Fruit fly (Drosophila melanogaster) whole organism, embryonic: ENCODE results near the gene Hsp22.

Source experiments
- BtbVII ChIP-seq: fragments of 200-800 bp; sonication (Bioruptor generic); optimal IDR thresholded peaks from 3 replicates; lab custom pipeline; 2017; ENCODE audit warnings: missing biosample characterization, mild to moderate bottlenecking, missing genetic modification characterization
- CG11093 ChIP-seq: fragments of 200-800 bp; sonication (Bioruptor generic); IDR thresholded peaks from 3 replicates; pipeline ENCODE4 v1.3.6; 2022; ENCODE audit warnings: missing biosample characterization, missing genetic modification characterization
- CG11723 ChIP-seq: fragments of 200-800 bp; sonication (Bioruptor generic); optimal IDR thresholded peaks from 2 replicates; lab custom pipeline; 2017; ENCODE audit warnings: missing biosample characterization, mild to moderate bottlenecking, missing genetic modification characterization
- CG12236 ChIP-seq: fragments of 200-800 bp; sonication (Bioruptor generic); optimal IDR thresholded peaks from 2 replicates; lab custom pipeline; 2016; ENCODE audit warnings: missing biosample characterization, missing genetic modification characterization
- CG15073 ChIP-seq: fragments of 200-800 bp; sonication (Bioruptor generic); optimal IDR thresholded peaks from 2 replicates; lab custom pipeline; 2016; ENCODE audit warnings: missing biosample characterization, missing genetic modification characterization
- CG15479 ChIP-seq: fragments of 200-800 bp; sonication (Bioruptor generic); optimal IDR thresholded peaks from 3 replicates; lab custom pipeline; 2019; ENCODE audit warnings: missing biosample characterization, mild to moderate bottlenecking, missing genetic modification characterization, moderate library complexity
- CG15696 ChIP-seq: fragments of 200-800 bp; sonication (Bioruptor generic); optimal IDR thresholded peaks from 2 replicates; lab custom pipeline; 2019; ENCODE audit warnings: missing biosample characterization, mild to moderate bottlenecking, missing genetic modification characterization, moderate library complexity
- CG1602 ChIP-seq: fragments of 200-800 bp; sonication (Bioruptor generic); optimal IDR thresholded peaks from 3 replicates; lab custom pipeline; 2016; ENCODE audit warnings: missing biosample characterization, missing genetic modification characterization
- CG16815 ChIP-seq: fragments of 200-800 bp; sonication (Bioruptor generic); optimal IDR thresholded peaks from 3 replicates; lab custom pipeline; 2017; ENCODE audit warnings: missing biosample characterization, mild to moderate bottlenecking, missing genetic modification characterization
- CG17612 ChIP-seq: fragments of 200-800 bp; sonication (Bioruptor generic); IDR thresholded peaks from 2 replicates; pipeline ENCODE4 v1.3.6; 2022; ENCODE audit warnings: missing biosample characterization, missing genetic modification characterization
- CG2712 ChIP-seq: fragments of 200-800 bp; optimal IDR thresholded peaks from 3 replicates; lab custom pipeline; 2019; ENCODE audit warnings: missing biosample characterization, mild to moderate bottlenecking, missing genetic modification characterization, moderate library complexity
- CG31388 ChIP-seq: fragments of 200-800 bp; sonication (Bioruptor generic); optimal IDR thresholded peaks from 2 replicates; lab custom pipeline; 2016; ENCODE audit warnings: missing biosample characterization, missing genetic modification characterization
- CG3163 ChIP-seq: fragments of 200-800 bp; sonication (Bioruptor generic); optimal IDR thresholded peaks from 3 replicates; lab custom pipeline; 2016; ENCODE audit warnings: missing biosample characterization, missing genetic modification characterization
- CG34224 ChIP-seq: fragments of 200-800 bp; sonication (Bioruptor generic); IDR thresholded peaks from 3 replicates; pipeline ENCODE4 v1.3.6; 2022; ENCODE audit warnings: missing biosample characterization, missing genetic modification characterization; ENCODE audit not compliant: partially characterized antibody
- CG7271 ChIP-seq: fragments of 200-800 bp; sonication (Bioruptor generic); optimal IDR thresholded peaks from 2 replicates; lab custom pipeline; 2018; ENCODE audit warnings: missing biosample characterization, mild to moderate bottlenecking, missing genetic modification characterization, moderate library complexity
- CG7963 ChIP-seq: fragments of 200-800 bp; sonication (Bioruptor generic); IDR thresholded peaks from 3 replicates; pipeline ENCODE4 v1.3.6; 2022; ENCODE audit warnings: missing biosample characterization, missing genetic modification characterization; ENCODE audit not compliant: partially characterized antibody
- CG8290 ChIP-seq, 3 experiments: fragments of 200-800 bp; sonication (Bioruptor generic); optimal IDR thresholded peaks; 2 replicates each; lab custom pipeline; 2016 to 2019; ENCODE audit warnings: missing biosample characterization in 3 of 3, missing genetic modification characterization in 3 of 3, mild to moderate bottlenecking in 2 of 3, moderate library complexity in 1 of 3
- CG9727 ChIP-seq: fragments of 200-800 bp; sonication (Bioruptor generic); optimal IDR thresholded peaks from 3 replicates; lab custom pipeline; 2017; ENCODE audit warnings: missing biosample characterization, mild to moderate bottlenecking, missing genetic modification characterization
- CTCF ChIP-seq: fragments of 200-800 bp; sonication (Bioruptor generic); optimal IDR thresholded peaks from 2 replicates; lab custom pipeline; 2017; ENCODE audit warnings: missing biosample characterization, mild to moderate bottlenecking, missing genetic modification characterization, moderate library complexity
- CkIIα-i1 ChIP-seq: fragments of 200-800 bp; sonication (Bioruptor generic); IDR thresholded peaks from 2 replicates; pipeline ENCODE4 v1.3.6; 2022; ENCODE audit warnings: missing biosample characterization, missing genetic modification characterization
- D19B ChIP-seq: fragments of 200-800 bp; sonication (Bioruptor generic); optimal IDR thresholded peaks from 2 replicates; lab custom pipeline; 2017; ENCODE audit warnings: missing biosample characterization, mild to moderate bottlenecking, missing genetic modification characterization
- Dip2 ChIP-seq: fragments of 200-800 bp; sonication (Bioruptor generic); IDR thresholded peaks from 2 replicates; pipeline ENCODE4 v1.3.6; 2022; ENCODE audit warnings: missing biosample characterization, missing genetic modification characterization
- Doc2 ChIP-seq: fragments of 200-800 bp; sonication (Bioruptor generic); IDR thresholded peaks from 2 replicates; pipeline ENCODE4 v1.3.6; 2022; ENCODE audit warnings: missing biosample characterization, missing genetic modification characterization
- HmgZ ChIP-seq: fragments of 200-800 bp; sonication (Bioruptor generic); optimal IDR thresholded peaks from 2 replicates; lab custom pipeline; 2018; ENCODE audit warnings: missing biosample characterization, mild to moderate bottlenecking, missing genetic modification characterization
- Lpt ChIP-seq: fragments of >200 bp; optimal IDR thresholded peaks from 2 replicates; lab custom pipeline; 2018; ENCODE audit warnings: missing biosample characterization, missing genetic modification characterization
- NC2α ChIP-seq: fragments of 200-800 bp; sonication (Bioruptor generic); optimal IDR thresholded peaks from 2 replicates; lab custom pipeline; 2016; ENCODE audit warnings: missing biosample characterization, missing genetic modification characterization
- Oaz ChIP-seq: fragments of 200-800 bp; sonication (Bioruptor generic); IDR thresholded peaks from 2 replicates; pipeline ENCODE4 v1.3.6; 2022; ENCODE audit warnings: missing biosample characterization, missing genetic modification characterization
- Rx ChIP-seq: fragments of 200-800 bp; sonication (Bioruptor generic); IDR thresholded peaks from 2 replicates; pipeline ENCODE4 v1.3.6; 2022; ENCODE audit warnings: missing biosample characterization, missing genetic modification characterization
- Scr ChIP-seq: fragments of 200-800 bp; sonication (Bioruptor generic); IDR thresholded peaks from 2 replicates; pipeline ENCODE4 v1.3.6; 2022; ENCODE audit warnings: missing biosample characterization, missing genetic modification characterization; ENCODE audit not compliant: partially characterized antibody
- Sox102F ChIP-seq: fragments of 200-800 bp; sonication (Bioruptor generic); optimal IDR thresholded peaks from 2 replicates; lab custom pipeline; 2018; ENCODE audit warnings: missing biosample characterization, mild to moderate bottlenecking, missing genetic modification characterization, moderate library complexity
- Stat92E ChIP-seq, 3 experiments: fragments of >200 bp in 2 of 3; fragments of 200-800 bp in 1 of 3; sonication (Bioruptor generic) in 1 of 3; optimal IDR thresholded peaks; 2 replicates each; lab custom pipeline; 2017 to 2019; ENCODE audit warnings: missing biosample characterization in 3 of 3, missing genetic modification characterization in 3 of 3, mild to moderate bottlenecking in 1 of 3, moderate library complexity in 1 of 3
- Trl ChIP-seq, 3 experiments: fragments of >200 bp in 2 of 3; fragments of 200-800 bp in 1 of 3; sonication (Bioruptor generic) in 1 of 3; optimal IDR thresholded peaks; 2 replicates in 1 of 3; 3 replicates in 2 of 3; lab custom pipeline; 2016 to 2017; ENCODE audit warnings: missing biosample characterization in 1 of 3, missing genetic modification characterization in 1 of 3
- al ChIP-seq: fragments of 200-800 bp; sonication (Bioruptor generic); IDR thresholded peaks from 2 replicates; pipeline ENCODE4 v1.3.6; 2022; ENCODE audit warnings: missing biosample characterization, missing genetic modification characterization
- chinmo ChIP-seq: fragments of 200-800 bp; sonication (Bioruptor generic); IDR thresholded peaks from 4 replicates; pipeline ENCODE4 v1.3.6; 2022; ENCODE audit warnings: missing biosample characterization, missing genetic modification characterization; ENCODE audit not compliant: partially characterized antibody
- chn ChIP-seq: fragments of 200-800 bp; sonication (Bioruptor generic); optimal IDR thresholded peaks from 2 replicates; lab custom pipeline; 2016; ENCODE audit warnings: missing biosample characterization, missing genetic modification characterization
- croc ChIP-seq: fragments of 200-800 bp; sonication (Bioruptor generic); conservative IDR thresholded peaks from 3 replicates; pipeline ENCODE4 v1.3.6; 2022; ENCODE audit warnings: missing biosample characterization, missing genetic modification characterization
- crol ChIP-seq: fragments of 200-800 bp; sonication (Bioruptor generic); IDR thresholded peaks from 2 replicates; pipeline ENCODE4 v1.3.6; 2022; ENCODE audit warnings: missing biosample characterization, missing genetic modification characterization
- disco-r ChIP-seq: fragments of 200-800 bp; sonication (Bioruptor generic); optimal IDR thresholded peaks from 2 replicates; lab custom pipeline; 2016; ENCODE audit warnings: missing biosample characterization, missing genetic modification characterization
- dysf ChIP-seq: fragments of 200-800 bp; sonication (Bioruptor generic); IDR thresholded peaks from 3 replicates; pipeline ENCODE4 v1.3.6; 2022; ENCODE audit warnings: missing biosample characterization, missing genetic modification characterization
- fd102C ChIP-seq: fragments of 200-800 bp; sonication (Bioruptor generic); optimal IDR thresholded peaks from 2 replicates; lab custom pipeline; 2018; ENCODE audit warnings: missing biosample characterization, mild to moderate bottlenecking, missing genetic modification characterization, moderate library complexity
- fu2 ChIP-seq: fragments of 200-800 bp; sonication (Bioruptor generic); optimal IDR thresholded peaks from 2 replicates; lab custom pipeline; 2016; ENCODE audit warnings: missing biosample characterization, missing genetic modification characterization
- ham ChIP-seq: fragments of 200-800 bp; sonication (Bioruptor generic); IDR thresholded peaks from 2 replicates; pipeline ENCODE4 v1.3.6; 2022; ENCODE audit warnings: missing biosample characterization, missing genetic modification characterization
- hth ChIP-seq: fragments of >200 bp; optimal IDR thresholded peaks from 2 replicates; lab custom pipeline; 2017; ENCODE audit warnings: inconsistent platforms
- p53 ChIP-seq: fragments of 200-800 bp; sonication (Bioruptor generic); optimal IDR thresholded peaks from 2 replicates; lab custom pipeline; 2016; ENCODE audit warnings: missing biosample characterization, missing genetic modification characterization
- schlank ChIP-seq: fragments of 200-800 bp; sonication (Bioruptor generic); optimal IDR thresholded peaks from 2 replicates; lab custom pipeline; 2018; ENCODE audit warnings: missing biosample characterization, mild to moderate bottlenecking, missing genetic modification characterization
- sna ChIP-seq: fragments of 200-800 bp; sonication (Bioruptor generic); IDR thresholded peaks from 2 replicates; pipeline ENCODE4 v1.3.6; 2022; ENCODE audit warnings: missing biosample characterization, missing genetic modification characterization; ENCODE audit not compliant: partially characterized antibody
- ttk ChIP-seq: fragments of 200-800 bp; sonication (Bioruptor generic); IDR thresholded peaks from 2 replicates; pipeline ENCODE4 v2.1.2; 2022; ENCODE audit warnings: missing biosample characterization, missing genetic modification characterization
- zf30C ChIP-seq: fragments of 200-800 bp; sonication (Bioruptor generic); optimal IDR thresholded peaks from 3 replicates; lab custom pipeline; 2018; ENCODE audit warnings: missing biosample characterization, mild to moderate bottlenecking, missing genetic modification characterization

The Hsp22 gene

DNA sequence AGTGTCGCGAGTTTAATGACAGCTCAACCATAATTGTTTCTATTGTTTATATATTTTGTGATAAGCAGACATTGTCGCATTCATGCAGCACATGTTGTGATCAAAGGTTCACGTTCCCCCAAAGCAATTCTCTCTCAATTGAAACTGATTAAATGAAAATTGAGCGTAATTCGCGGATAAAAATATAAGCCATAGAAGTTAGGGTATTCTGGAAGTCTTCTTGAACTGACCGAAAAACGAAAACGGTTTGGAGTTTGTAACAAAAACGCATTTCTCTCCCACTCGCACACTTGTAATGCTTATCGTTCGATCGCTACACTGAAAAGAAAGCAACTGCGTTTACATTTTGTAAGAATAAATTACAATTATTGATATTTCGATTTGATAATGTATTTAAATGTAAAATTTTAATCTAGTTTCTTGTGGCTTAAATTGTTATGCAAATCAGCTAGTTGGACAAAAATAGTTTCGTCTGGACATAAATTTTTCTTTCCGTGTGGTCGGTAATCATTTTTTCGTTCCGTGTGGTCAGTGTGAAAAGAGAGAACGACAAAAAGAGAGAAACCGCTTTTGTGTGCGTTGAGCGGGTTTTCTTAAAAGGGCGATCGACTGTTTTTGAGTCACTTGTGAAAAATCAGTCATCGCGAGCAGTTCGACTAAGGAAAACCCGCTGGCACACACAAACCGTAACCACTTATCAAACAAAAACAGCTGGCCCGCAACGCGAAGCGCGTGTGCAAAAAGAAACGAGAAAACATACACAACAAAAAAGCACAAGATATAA, 50.1 kb downstream of the Hsp22 start, which contains the start of gene aay (continued):
- TF ChIP-seq CG3163 (GFP tag; lab: Kevin White, UChicago) (peak; percentile 89), CG1602 (GFP tag; lab: Kevin White, UChicago) (peak; percentile 98), disco-r (GFP tag; lab: Kevin White, UChicago) (peak; percentile 78), Trl (optimal IDR thresholded peaks at IDR 0.05; lab: Kevin White, UChicago) (peak; percentile 60 to 80), Trl (GFP tag; optimal IDR thresholded peaks at IDR 0.05; lab: Kevin White, UChicago) (peak; percentile 95), Doc2 (GFP tag; lab: Robert Waterston, UW) (peak; percentile 94), CkIIα-i1 (GFP tag; lab: Robert Waterston, UW) (peak; percentile 91), CG11723 (GFP tag; lab: Kevin White, UChicago) (peak; percentile 97), CG9727 (GFP tag; lab: Kevin White, UChicago) (peak; percentile 100), zf30C (GFP tag; lab: Kevin White, UChicago) (peak; percentile 100), HmgZ (peak; percentile 99), chn (peak; percentile 98), CG31388 (GFP tag; lab: Kevin White, UChicago) (peak; percentile 96), BtbVII (GFP tag; lab: Kevin White, UChicago) (peak; percentile 99), hth (lab: Kevin White, UChicago) (no peak), CG34224 (peak; percentile 57; the same call in 2 of the 3 replicates), crol (peak; percentile 79), CG7271 (peak; percentile 96), Dip2 (GFP tag; lab: Robert Waterston, UW) (peak; percentile 42; the same call in 1 of the 2 replicates), Scr (no peak), CG16815 (GFP tag; lab: Kevin White, UChicago) (peak; percentile 98), chinmo (GFP tag; lab: Robert Waterston, UW) (peak; percentile 93; the same call in 3 of the 4 replicates), Rx (GFP tag; lab: Robert Waterston, UW) (peak; percentile 98), al (peak; percentile 96), CG11093 (GFP tag; lab: Robert Waterston, UW) (peak; percentile 97), ttk (peak; percentile 98), CG15479 (GFP tag; lab: Kevin White, UChicago) (peak; percentile 71), CG2712 (tag; lab: Kevin White, UChicago) (peak; percentile 100), sna (GFP tag; lab: Robert Waterston, UW) (no peak), CTCF (peak; percentile 73), croc (GFP tag; lab: Robert Waterston, UW) (peak; percentile 98), Oaz (GFP tag; lab: Robert Waterston, UW) (peak; percentile 96), D19B (peak; percentile 92), CG7963 (GFP tag; lab: Robert Waterston, UW) (no peak), p53 (GFP tag; lab: Kevin White, UChicago) (peak; percentile 47), Sox102F (GFP tag; lab: Kevin White, UChicago) (peak; percentile 100), CG12236 (GFP tag; lab: Kevin White, UChicago) (peak; percentile 97), NC2α (GFP tag; lab: Kevin White, UChicago) (peak; percentile 97), CG15696 (tag; lab: Kevin White, UChicago) (peak; percentile 99), fu2 (GFP tag; lab: Kevin White, UChicago) (peak; percentile 96), Lpt (GFP tag; lab: Kevin White, UChicago) (no peak), CG8290 (GFP tag; optimal IDR thresholded peaks at IDR 0.05; lab: Kevin White, UChicago) (peak; percentile 99), CG8290 (tag; optimal IDR thresholded peaks at IDR 0.05; lab: Kevin White, UChicago) (peak; percentile 90 to 93), fd102C (peak; percentile 98), ham (peak; percentile 92), dysf (GFP tag; lab: Robert Waterston, UW) (peak; percentile 99), CG17612 (peak; percentile 95), schlank (peak; percentile 93), CG15073 (GFP tag; lab: Kevin White, UChicago) (peak; percentile 88), Stat92E (GFP tag; optimal IDR thresholded peaks at IDR 0.05; lab: Kevin White, UChicago) (peak in 1 of 3 experiments; percentile 99)
